Worm (Caenorhabditis elegans): ENCODE data around the gene C16C8.10.

Gene C16C8.10

ce11 chrII:3428158-3428704 lies 36.2 kb downstream of the C16C8.10 start (continued):
- TF ChIP-seq fos-1 (tag; optimal IDR thresholded peaks at IDR 0.05) (no peak), lin-39 (tag; optimal IDR thresholded peaks at IDR 0.05) (no peak), R02D3.7 (tag; optimal IDR thresholded peaks at IDR 0.05) (no peak)

- TF ChIP-seq R02D3.7 (tag; optimal IDR thresholded peaks at IDR 0.05): no peak
- TF ChIP-seq zag-1 (tag; optimal IDR thresholded peaks at IDR 0.05): no peak
- no peak for TF ChIP-seq F13H6.1 (tag; optimal IDR thresholded peaks at IDR 0.05)
- TF ChIP-seq sma-3 (GFP tag; optimal IDR thresholded peaks at IDR 0.05): no peak
- TF ChIP-seq blmp-1 (tag; optimal IDR thresholded peaks at IDR 0.05; ENCODE audit: insufficient read depth): no peak
- no peak for TF ChIP-seq nhr-21 (tag; optimal IDR thresholded peaks at IDR 0.05)
- TF ChIP-seq nhr-25 (tag; optimal IDR thresholded peaks at IDR 0.05): no peak
- no peak for TF ChIP-seq nhr-6 (tag; optimal IDR thresholded peaks at IDR 0.05)
- TF ChIP-seq lin-39 (tag; optimal IDR thresholded peaks at IDR 0.05): no peak
- no peak for TF ChIP-seq nhr-23 (tag; optimal IDR thresholded peaks at IDR 0.05)
- TF ChIP-seq unc-62 (GFP tag; optimal IDR thresholded peaks at IDR 0.05): no peak
- TF ChIP-seq nhr-237 (tag; optimal IDR thresholded peaks at IDR 0.05): no peak
- no peak for TF ChIP-seq ZK546.5 (tag; optimal IDR thresholded peaks at IDR 0.05)
- no peak for TF ChIP-seq fos-1 (tag; optimal IDR thresholded peaks at IDR 0.05)
- TF ChIP-seq dmd-4 (tag; optimal IDR thresholded peaks at IDR 0.05): no peak
- no peak for TF ChIP-seq ceh-16 (tag; optimal IDR thresholded peaks at IDR 0.05)
Observed at ce11 chrII:3425433-3425832, 39.0 kb downstream of the C16C8.10 start, which contains the start of gene nep-11. Gene nep-11 (minus strand): TSS chrII:3425533.

DNA sequence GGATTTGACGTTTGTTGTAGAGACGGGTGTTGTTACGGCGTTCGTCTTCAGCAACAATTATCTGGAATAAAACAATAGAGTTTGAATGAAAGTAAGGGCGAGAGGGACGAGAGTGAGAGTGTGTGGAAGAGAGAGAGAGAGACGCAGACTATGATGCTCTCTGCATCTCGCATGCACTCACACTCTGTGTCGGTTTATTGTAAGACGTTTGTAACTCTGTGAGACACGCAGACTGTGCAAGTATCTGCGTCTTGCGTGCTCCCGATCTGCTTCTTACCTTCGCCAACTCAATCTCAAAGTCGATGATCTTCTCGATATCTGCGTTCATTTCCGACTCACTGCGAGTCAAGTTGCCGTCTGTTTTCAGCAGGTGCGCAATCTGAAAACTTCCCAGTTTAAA lies 41.5 kb downstream of the C16C8.10 start:
- TF ChIP-seq Y55F3AM.14 (GFP tag; optimal IDR thresholded peaks at IDR 0.05) (no peak), gmeb-1 (tag; optimal IDR thresholded peaks at IDR 0.05) (no peak), nhr-77 (tag; optimal IDR thresholded peaks at IDR 0.05) (no peak), nhr-6 (tag; optimal IDR thresholded peaks at IDR 0.05) (no peak), nhr-237 (tag; optimal IDR thresholded peaks at IDR 0.05) (no peak), nhr-129 (tag; optimal IDR thresholded peaks at IDR 0.05) (no peak)

DNA sequence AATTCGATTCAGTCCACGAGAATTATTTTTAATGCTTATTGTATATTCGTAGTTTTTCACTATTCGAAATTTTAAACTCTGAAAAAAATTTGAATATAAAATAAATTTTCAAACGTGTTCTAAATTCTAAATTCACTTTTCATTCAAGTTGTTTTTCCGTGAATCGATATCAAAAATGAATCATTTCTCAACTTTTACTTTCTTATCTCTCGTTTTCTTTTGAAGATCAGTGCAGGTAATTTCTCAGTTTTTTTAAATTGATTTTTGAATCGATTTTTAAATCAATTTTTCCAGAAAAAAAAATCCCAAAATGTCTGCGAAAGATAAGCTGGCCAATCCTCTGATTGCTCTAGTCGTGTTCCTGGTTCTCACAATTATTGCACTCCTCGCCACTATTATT lies 48.0 kb downstream of the C16C8.10 start, which contains the start of gene nep-6:
Gene nep-6, plus strand, starts transcription at position 301 of the 400 bp plus-strand sequence.
- TF ChIP-seq unc-62 (GFP tag; optimal IDR thresholded peaks at IDR 0.05) (no peak), dmd-4 (tag; optimal IDR thresholded peaks at IDR 0.05) (no peak)

DNA sequence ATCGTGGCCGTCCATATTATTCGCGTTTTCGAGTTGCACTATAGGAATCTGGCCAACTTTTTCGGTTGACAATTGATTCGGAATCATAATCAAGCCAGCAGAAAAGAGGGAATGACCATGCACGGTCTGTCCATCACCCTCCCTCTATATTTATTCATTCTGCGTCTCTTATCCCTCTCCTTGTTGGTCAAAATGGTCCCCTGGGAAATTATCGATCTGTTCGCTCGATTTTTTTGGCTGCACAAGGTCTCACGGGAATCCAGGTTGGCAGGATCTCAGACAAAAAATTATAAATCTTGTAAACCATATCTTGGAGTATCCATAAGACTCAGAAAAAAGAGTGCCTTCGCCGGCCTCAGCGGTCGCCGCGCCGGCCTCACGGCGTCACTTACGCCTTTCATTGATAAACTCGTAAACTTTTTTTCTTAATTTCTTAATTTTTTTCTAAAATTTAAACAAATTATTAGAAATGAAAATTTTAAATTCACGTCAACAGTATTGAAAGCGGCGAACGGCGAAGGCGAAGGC lies 50.0 kb downstream of the C16C8.10 start, which contains the start of the genes F18A12.7 and F18A12.2:
Gene F18A12.7, minus strand, starts transcription at position 101 of the 528 bp plus-strand sequence.
Gene F18A12.2, plus strand, starts transcription at position 478 of the 528 bp plus-strand sequence.
- TF ChIP-seq ceh-16 (tag; optimal IDR thresholded peaks at IDR 0.05) (no peak), unc-39 (tag; optimal IDR thresholded peaks at IDR 0.05) (no peak), nhr-25 (tag; optimal IDR thresholded peaks at IDR 0.05) (no peak), skn-1 (tag; optimal IDR thresholded peaks at IDR 0.05) (no peak), F13H6.1 (tag; optimal IDR thresholded peaks at IDR 0.05) (no peak), nhr-23 (tag; optimal IDR thresholded peaks at IDR 0.05) (no peak), R02D3.7 (tag; optimal IDR thresholded peaks at IDR 0.05) (no peak), snpc-4 (tag; optimal IDR thresholded peaks at IDR 0.05) (no peak), ztf-11 (tag; optimal IDR thresholded peaks at IDR 0.05) (no peak), nhr-12 (tag; optimal IDR thresholded peaks at IDR 0.05) (no peak), sma-3 (GFP tag; optimal IDR thresholded peaks at IDR 0.05) (no peak)

All from whole organism, L2 larva.